Fruit fly (Drosophila melanogaster): ENCODE results near the gene Tmem43.

The Tmem43 gene

DNA sequence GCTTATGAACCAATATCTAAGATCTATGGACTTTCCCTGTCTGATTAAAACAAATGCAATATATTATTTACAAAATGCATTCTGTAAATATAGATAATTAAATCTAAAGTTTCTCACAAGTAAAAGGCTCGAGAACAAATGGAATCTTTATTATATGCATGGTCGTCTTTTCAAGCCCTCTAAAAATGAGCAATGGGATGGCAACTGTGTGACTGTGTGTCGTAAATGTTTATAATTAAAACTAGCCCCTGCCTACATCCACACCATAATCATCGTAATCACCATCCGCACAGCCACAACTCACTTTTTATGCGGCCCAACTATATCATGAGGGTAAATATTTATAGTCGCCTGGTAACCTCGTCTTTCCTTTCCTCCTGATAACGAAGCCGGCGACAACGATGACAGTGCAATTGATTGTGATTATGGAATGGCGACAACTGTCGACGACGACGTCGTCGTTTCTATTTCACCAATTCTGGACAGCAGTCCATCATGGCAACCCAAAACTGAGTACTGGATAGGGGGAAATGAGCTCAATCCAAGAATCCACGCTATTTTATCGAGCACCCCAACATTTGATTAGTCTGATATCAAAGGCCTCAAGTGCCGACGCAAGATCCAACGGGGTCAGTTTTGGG lies 49.1 kb downstream of the Tmem43 start (continued):
- TF ChIP-seq ind (GFP tag; optimal IDR thresholded peaks at IDR 0.05) (no peak), CG7839 (tag; optimal IDR thresholded peaks at IDR 0.05) (peak; percentile 45), CG8765 (GFP tag; IDR thresholded peaks at IDR 0.05) (no peak), CG10543 (GFP tag; optimal IDR thresholded peaks at IDR 0.05) (peak; percentile 70), CG14050 (GFP tag; IDR thresholded peaks at IDR 0.05) (no peak), CG9437 (GFP tag; optimal IDR thresholded peaks at IDR 0.05) (no peak), hth (optimal IDR thresholded peaks at IDR 0.05) (no peak), crol (GFP tag; IDR thresholded peaks at IDR 0.05) (no peak), CG3995 (GFP tag; optimal IDR thresholded peaks at IDR 0.05) (no peak), CG14965 (GFP tag; optimal IDR thresholded peaks at IDR 0.05; ENCODE audit: borderline replicate concordance) (no peak), CG4328 (GFP tag; optimal IDR thresholded peaks at IDR 0.05) (no peak), sug (tag; optimal IDR thresholded peaks at IDR 0.05) (peak; percentile 79), tap (tag; optimal IDR thresholded peaks at IDR 0.05) (no peak), pros (GFP tag; optimal IDR thresholded peaks at IDR 0.05) (peak; percentile 43), CG6765 (GFP tag; optimal IDR thresholded peaks at IDR 0.05) (no peak), gsb-n (tag; optimal IDR thresholded peaks at IDR 0.05) (no peak), CG11560 (tag; IDR thresholded peaks at IDR 0.05) (no peak), sens (GFP tag) (peak; percentile 42), CG8944 (GFP tag; optimal IDR thresholded peaks at IDR 0.05) (no peak), CG10147 (GFP tag; optimal IDR thresholded peaks at IDR 0.05) (no peak), CG9215 (GFP tag; IDR thresholded peaks at IDR 0.05) (no peak), CG13287 (GFP tag; IDR thresholded peaks at IDR 0.05; ENCODE audit: partially characterized antibody) (no peak), pnt (GFP tag; optimal IDR thresholded peaks at IDR 0.05) (no peak), Kr (GFP tag; optimal IDR thresholded peaks at IDR 0.05) (peak; percentile 6), kay (GFP tag; optimal IDR thresholded peaks at IDR 0.05) (no peak), CG17912 (GFP tag; optimal IDR thresholded peaks at IDR 0.05) (peak; percentile 10), Dek (tag; optimal IDR thresholded peaks at IDR 0.05) (no peak), tio (GFP tag; optimal IDR thresholded peaks at IDR 0.05) (no peak), CG7786 (GFP tag; optimal IDR thresholded peaks at IDR 0.05) (no peak), CG3726 (GFP tag; IDR thresholded peaks at IDR 0.05) (no peak), CG10274 (GFP tag; optimal IDR thresholded peaks at IDR 0.05) (no peak), eyg (GFP tag; optimal IDR thresholded peaks at IDR 0.05) (no peak), otp (GFP tag; IDR thresholded peaks at IDR 0.05) (no peak), Lim3 (GFP tag; IDR thresholded peaks at IDR 0.05) (no peak), CG14014 (GFP tag; IDR thresholded peaks at IDR 0.05) (no peak), HHEX (GFP tag; optimal IDR thresholded peaks at IDR 0.05) (no peak), chinmo (GFP tag; IDR thresholded peaks at IDR 0.05; ENCODE audit: partially characterized antibody) (no peak), zen (tag; optimal IDR thresholded peaks at IDR 0.05) (no peak), grau (tag; optimal IDR thresholded peaks at IDR 0.05) (no peak), CG4730 (GFP tag; IDR thresholded peaks at IDR 0.05) (no peak), HLHmδ (GFP tag; optimal IDR thresholded peaks at IDR 0.05) (no peak), Med (GFP tag) (peak; percentile 42), CG13775 (GFP tag; optimal IDR thresholded peaks at IDR 0.05) (no peak), CG13424 (tag; optimal IDR thresholded peaks at IDR 0.05) (no peak), CG11723 (GFP tag; optimal IDR thresholded peaks at IDR 0.05) (no peak), mirr (GFP tag; optimal IDR thresholded peaks at IDR 0.05) (peak; percentile 70), unpg (GFP tag; optimal IDR thresholded peaks at IDR 0.05) (peak; percentile 9), CG33557 (GFP tag; optimal IDR thresholded peaks at IDR 0.05) (no peak), CG34376 (GFP tag; optimal IDR thresholded peaks at IDR 0.05) (peak; percentile 90), H15 (GFP tag; IDR thresholded peaks at IDR 0.05) (no peak), CG5245 (GFP tag; optimal IDR thresholded peaks at IDR 0.05) (no peak)
